Worm (Caenorhabditis elegans): Measurements from ENCODE around the gene F46B6.12.

ce11 chrV:9799076-9799475 is 23.4 kb upstream of the F46B6.12 start, which contains the start of gene F46B6.13:
- no peak for TF ChIP-seq ZK546.5 (tag; optimal IDR thresholded peaks at IDR 0.05)
- TF ChIP-seq unc-62 (GFP tag; optimal IDR thresholded peaks at IDR 0.05 in 1 of 2), result no peak
- TF ChIP-seq unc-62 (tag; optimal IDR thresholded peaks at IDR 0.05), result no peak
- no peak for TF ChIP-seq lin-39 (tag; optimal IDR thresholded peaks at IDR 0.05)
- TF ChIP-seq fkh-10 (GFP tag; optimal IDR thresholded peaks at IDR 0.05), result no peak
- TF ChIP-seq set-16 (GFP tag; IDR thresholded peaks at IDR 0.05), result no peak
- TF ChIP-seq lin-38 (GFP tag; IDR thresholded peaks at IDR 0.05), result no peak
- no peak for TF ChIP-seq unc-39 (tag; optimal IDR thresholded peaks at IDR 0.05)
- TF ChIP-seq skn-1 (tag; optimal IDR thresholded peaks at IDR 0.05), result no peak
- TF ChIP-seq lir-3 (tag; optimal IDR thresholded peaks at IDR 0.05), result no peak
- TF ChIP-seq ceh-82 (tag; optimal IDR thresholded peaks at IDR 0.05), result no peak
- no peak for TF ChIP-seq nhr-77 (tag; optimal IDR thresholded peaks at IDR 0.05)
- TF ChIP-seq fos-1 (tag; optimal IDR thresholded peaks at IDR 0.05), result no peak
- TF ChIP-seq ceh-44 (GFP tag; IDR thresholded peaks at IDR 0.05), result no peak
